Worm (Caenorhabditis elegans): Measurements from ENCODE around the gene cul-2.

Gene cul-2

DNA sequence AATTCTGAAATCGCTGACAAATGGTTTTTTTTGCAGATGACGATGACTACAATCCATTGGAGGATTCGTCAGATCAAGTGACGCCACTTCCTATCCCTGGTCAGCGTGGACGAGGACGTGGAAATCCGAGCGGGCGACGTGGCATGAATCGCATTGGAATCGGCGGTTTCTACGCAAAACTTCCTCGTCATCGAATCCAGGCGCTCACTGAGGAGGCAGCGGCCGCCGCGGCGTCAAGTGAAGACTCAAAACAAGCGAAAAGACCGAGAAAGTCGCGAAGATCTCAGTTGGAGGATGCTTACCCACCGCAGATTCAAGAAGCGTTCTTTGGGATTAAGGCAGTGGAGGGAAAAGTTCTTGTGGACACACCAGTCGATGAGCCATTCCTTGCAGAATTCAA lies 38.5 kb upstream of the cul-2 start:
- TF ChIP-seq klf-2 (GFP tag; conservative IDR thresholded peaks at IDR 0.05) = no peak
- TF ChIP-seq cog-1 (tag; optimal IDR thresholded peaks at IDR 0.05) = no peak
- no peak for TF ChIP-seq T22C8.4 (GFP tag; IDR thresholded peaks at IDR 0.05)
- no peak for TF ChIP-seq tab-1 (GFP tag; IDR thresholded peaks at IDR 0.05)
- no peak for TF ChIP-seq ztf-23 (GFP tag; IDR thresholded peaks at IDR 0.05)
- no peak for TF ChIP-seq ref-1 (GFP tag; conservative IDR thresholded peaks at IDR 0.05)
- no peak for TF ChIP-seq flt-1 (GFP tag; IDR thresholded peaks at IDR 0.05)
- TF ChIP-seq ztf-29 (GFP tag; IDR thresholded peaks at IDR 0.05) = no peak
- TF ChIP-seq med-1 (GFP tag; optimal IDR thresholded peaks at IDR 0.05; ENCODE audit: insufficient read depth) = no peak

DNA sequence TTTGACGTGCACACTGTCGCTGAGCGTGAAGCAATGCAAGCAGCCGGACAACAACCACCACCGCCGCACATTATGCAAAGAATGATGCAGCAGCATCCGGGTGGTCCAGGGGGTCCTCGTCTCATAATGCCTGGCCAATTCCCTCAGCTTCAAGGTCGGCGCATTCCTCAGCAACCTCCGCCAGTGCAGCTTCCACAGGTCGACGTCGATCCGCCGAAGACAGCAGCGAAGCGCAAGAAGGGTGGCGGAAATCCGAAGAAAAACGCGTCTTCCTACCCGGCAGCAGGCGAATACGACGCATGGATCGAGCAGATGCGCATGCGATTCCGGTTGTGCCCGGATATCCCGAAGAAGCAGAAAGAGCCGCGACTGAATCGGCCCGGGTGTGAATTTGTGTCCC lies 35.7 kb upstream of the cul-2 start:
- TF ChIP-seq ztf-23 (GFP tag; IDR thresholded peaks at IDR 0.05) = 0 out of 2 replicates have a peak, but pooled peaks have one; percentile 43
- TF ChIP-seq tab-1 (GFP tag; IDR thresholded peaks at IDR 0.05) = no peak
- TF ChIP-seq ref-1 (GFP tag; conservative IDR thresholded peaks at IDR 0.05) = no peak

DNA sequence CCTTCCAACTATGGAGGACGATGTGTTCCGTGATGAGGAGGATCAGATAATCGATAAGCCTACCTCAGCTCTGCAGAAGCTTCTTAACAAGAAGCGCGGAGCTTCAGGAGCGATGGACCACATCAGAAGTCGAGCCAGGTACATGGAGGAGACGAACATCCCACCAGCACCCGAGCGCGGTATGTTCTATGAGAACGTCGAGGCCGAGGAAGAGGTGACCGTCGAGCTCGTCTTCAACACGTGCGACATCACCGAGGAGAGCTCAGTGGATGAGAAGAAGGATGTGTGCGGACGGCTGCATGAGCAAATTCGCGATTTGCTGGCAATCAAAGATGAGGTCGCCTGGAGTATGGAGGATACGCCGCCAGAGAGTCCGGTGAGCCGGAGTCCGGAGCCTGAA lies 35.1 kb upstream of the cul-2 start:
- TF ChIP-seq T22C8.4 (GFP tag; IDR thresholded peaks at IDR 0.05) (no peak), klf-2 (GFP tag; conservative IDR thresholded peaks at IDR 0.05) (no peak), med-1 (GFP tag; optimal IDR thresholded peaks at IDR 0.05; ENCODE audit: insufficient read depth) (no peak), ztf-29 (GFP tag; IDR thresholded peaks at IDR 0.05) (no peak), ref-1 (GFP tag; conservative IDR thresholded peaks at IDR 0.05) (no peak), tab-1 (GFP tag; IDR thresholded peaks at IDR 0.05) (no peak), flt-1 (GFP tag; IDR thresholded peaks at IDR 0.05) (no peak), cog-1 (tag; optimal IDR thresholded peaks at IDR 0.05) (no peak), ztf-23 (GFP tag; IDR thresholded peaks at IDR 0.05) (no peak)

DNA sequence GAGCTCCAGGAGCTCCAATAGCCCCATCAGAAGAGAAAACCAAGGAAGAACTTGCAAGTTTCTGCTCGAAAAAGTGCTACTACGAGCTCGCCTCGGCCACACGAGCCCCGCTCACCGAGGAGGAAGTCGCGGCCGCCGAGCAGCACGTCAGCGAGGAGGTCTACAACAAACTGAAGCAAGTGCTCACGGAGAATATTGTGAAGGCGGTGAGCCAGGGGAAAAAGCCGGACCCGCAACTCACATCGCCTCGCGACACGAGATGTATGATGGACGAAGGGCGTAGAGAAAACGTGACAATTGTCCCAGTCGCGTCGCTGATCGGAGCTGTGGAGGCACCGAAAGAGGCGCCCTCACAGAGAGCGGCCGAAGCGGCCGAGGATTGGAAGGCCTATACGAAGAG lies 34.4 kb upstream of the cul-2 start:
- TF ChIP-seq ztf-23 (GFP tag; IDR thresholded peaks at IDR 0.05) (no peak), ref-1 (GFP tag; conservative IDR thresholded peaks at IDR 0.05) (no peak), ztf-29 (GFP tag; IDR thresholded peaks at IDR 0.05) (no peak), klf-2 (GFP tag; conservative IDR thresholded peaks at IDR 0.05) (no peak), med-1 (GFP tag; optimal IDR thresholded peaks at IDR 0.05; ENCODE audit: insufficient read depth) (no peak), flt-1 (GFP tag; IDR thresholded peaks at IDR 0.05) (no peak), cog-1 (tag; optimal IDR thresholded peaks at IDR 0.05) (no peak), T22C8.4 (GFP tag; IDR thresholded peaks at IDR 0.05) (no peak), tab-1 (GFP tag; IDR thresholded peaks at IDR 0.05) (no peak)

DNA sequence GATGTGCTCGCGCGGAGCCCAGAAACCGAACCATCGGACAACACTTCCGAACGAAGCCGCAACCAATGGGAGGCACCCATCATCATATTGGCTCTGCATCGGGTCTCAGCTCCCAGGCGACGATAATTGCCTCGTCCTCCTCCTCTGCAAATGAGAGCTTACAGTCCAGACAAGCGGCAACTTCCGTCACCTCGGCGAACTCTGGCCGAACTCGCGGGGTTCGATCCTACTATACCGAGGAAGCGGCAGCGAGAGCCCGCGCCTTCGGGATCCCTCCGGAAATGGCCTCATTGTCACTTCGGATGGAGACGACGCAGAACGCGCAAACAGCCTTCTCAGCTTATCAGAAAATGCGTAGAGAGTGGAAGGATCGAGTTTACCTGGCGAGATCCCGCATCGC lies 32.1 kb upstream of the cul-2 start:
- TF ChIP-seq cog-1 (tag; optimal IDR thresholded peaks at IDR 0.05) = no peak
- no peak for TF ChIP-seq ztf-29 (GFP tag; IDR thresholded peaks at IDR 0.05)
- TF ChIP-seq flt-1 (GFP tag; IDR thresholded peaks at IDR 0.05) = no peak
- no peak for TF ChIP-seq ztf-23 (GFP tag; IDR thresholded peaks at IDR 0.05)
- no peak for TF ChIP-seq ref-1 (GFP tag; conservative IDR thresholded peaks at IDR 0.05)

DNA sequence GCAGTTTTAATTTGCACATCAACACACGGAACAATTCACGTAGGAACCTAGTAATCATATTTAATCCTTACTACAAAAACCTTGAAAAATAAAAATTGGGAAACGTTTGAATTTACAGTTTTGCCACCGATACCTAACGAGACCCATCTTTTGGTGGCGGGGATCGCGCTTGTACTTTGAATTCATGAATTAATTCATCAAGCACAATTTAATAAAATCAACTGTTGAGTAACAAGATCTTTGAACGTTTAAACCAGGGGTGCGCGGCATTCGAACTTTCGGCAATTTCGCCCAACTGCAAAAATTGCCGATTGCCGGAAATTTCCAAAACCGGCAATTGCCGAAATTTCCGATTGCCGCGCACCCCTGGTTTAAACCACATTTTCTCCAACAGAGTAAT lies 30.4 kb upstream of the cul-2 start:
- no peak for TF ChIP-seq ztf-23 (GFP tag; IDR thresholded peaks at IDR 0.05)
- TF ChIP-seq cog-1 (tag; optimal IDR thresholded peaks at IDR 0.05) = no peak
- no peak for TF ChIP-seq klf-2 (GFP tag; conservative IDR thresholded peaks at IDR 0.05)
- TF ChIP-seq ztf-29 (GFP tag; IDR thresholded peaks at IDR 0.05) = no peak
- no peak for TF ChIP-seq T22C8.4 (GFP tag; IDR thresholded peaks at IDR 0.05)
- TF ChIP-seq flt-1 (GFP tag; IDR thresholded peaks at IDR 0.05) = no peak
- no peak for TF ChIP-seq med-1 (GFP tag; optimal IDR thresholded peaks at IDR 0.05; ENCODE audit: insufficient read depth)
- TF ChIP-seq ref-1 (GFP tag; conservative IDR thresholded peaks at IDR 0.05) = no peak
- no peak for TF ChIP-seq tab-1 (GFP tag; IDR thresholded peaks at IDR 0.05)

DNA sequence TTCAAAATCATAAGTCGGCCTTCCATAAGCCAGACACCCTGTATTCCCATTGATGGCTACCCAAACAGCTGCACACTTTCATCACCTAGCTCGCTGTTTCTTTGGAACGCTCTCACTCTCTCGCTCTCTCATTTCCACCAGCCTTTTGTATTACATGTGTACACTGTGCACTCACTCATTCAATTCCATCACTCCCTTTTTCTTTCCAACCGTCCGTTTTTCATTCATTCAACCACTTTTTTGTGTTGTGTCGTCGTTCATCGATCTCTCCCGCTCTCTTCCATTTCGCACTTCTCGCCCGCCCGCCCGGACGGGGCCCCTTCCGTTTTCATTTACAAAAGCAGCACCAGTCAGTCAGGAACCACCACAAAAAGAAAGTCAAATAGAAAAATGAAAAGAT lies 29.1 kb upstream of the cul-2 start:
- TF ChIP-seq ztf-29 (GFP tag; IDR thresholded peaks at IDR 0.05) = no peak
- TF ChIP-seq ref-1 (GFP tag; conservative IDR thresholded peaks at IDR 0.05) = no peak

DNA sequence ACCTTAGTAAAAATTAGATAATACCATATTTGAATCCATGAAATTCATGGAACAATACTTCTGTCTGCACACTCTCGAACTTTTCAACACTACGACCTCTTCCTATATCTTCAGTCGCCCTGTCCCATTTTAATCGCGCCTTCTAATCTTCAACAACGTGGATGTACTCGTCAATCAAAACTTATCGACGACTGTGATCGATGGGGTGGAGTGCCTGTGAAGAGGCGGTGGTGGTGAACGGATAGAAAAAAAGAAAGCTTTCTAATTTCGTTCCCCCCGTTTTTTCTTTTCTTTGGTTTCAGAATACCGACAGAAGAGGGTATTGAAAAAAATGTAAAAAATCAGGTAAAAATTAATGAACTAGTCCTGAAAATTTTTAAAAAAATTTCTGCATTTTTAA lies 28.0 kb upstream of the cul-2 start:
- TF ChIP-seq klf-2 (GFP tag; conservative IDR thresholded peaks at IDR 0.05) (no peak), ztf-29 (GFP tag; IDR thresholded peaks at IDR 0.05) (no peak), ztf-23 (GFP tag; IDR thresholded peaks at IDR 0.05) (no peak), T22C8.4 (GFP tag; IDR thresholded peaks at IDR 0.05) (no peak), tab-1 (GFP tag; IDR thresholded peaks at IDR 0.05) (no peak), ref-1 (GFP tag; conservative IDR thresholded peaks at IDR 0.05) (no peak), med-1 (GFP tag; optimal IDR thresholded peaks at IDR 0.05; ENCODE audit: insufficient read depth) (no peak), cog-1 (tag; optimal IDR thresholded peaks at IDR 0.05) (no peak), flt-1 (GFP tag; IDR thresholded peaks at IDR 0.05) (no peak)

DNA sequence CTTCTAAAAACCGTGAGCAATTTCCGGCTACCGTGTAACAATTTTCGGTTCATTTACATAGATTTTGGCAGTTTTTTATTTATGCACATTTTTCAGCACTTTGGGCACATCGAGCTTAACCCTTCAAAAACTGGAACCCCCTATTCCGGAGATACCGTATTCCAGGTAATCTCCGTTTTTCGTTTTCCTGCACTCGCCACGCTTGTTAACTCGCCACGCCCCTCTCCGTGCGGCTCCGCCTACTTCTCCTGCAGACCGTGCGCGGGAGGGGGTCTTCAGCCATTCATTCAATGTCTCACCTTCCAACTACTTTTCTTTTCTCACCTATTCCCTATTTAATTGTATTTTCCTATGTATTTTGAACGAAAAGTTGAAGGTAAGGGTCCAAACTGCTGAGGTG lies 26.9 kb upstream of the cul-2 start:
- no peak for TF ChIP-seq tab-1 (GFP tag; IDR thresholded peaks at IDR 0.05)
- 0 out of 2 replicates have a peak, but pooled peaks have one; percentile 58 for TF ChIP-seq flt-1 (GFP tag; IDR thresholded peaks at IDR 0.05)

DNA sequence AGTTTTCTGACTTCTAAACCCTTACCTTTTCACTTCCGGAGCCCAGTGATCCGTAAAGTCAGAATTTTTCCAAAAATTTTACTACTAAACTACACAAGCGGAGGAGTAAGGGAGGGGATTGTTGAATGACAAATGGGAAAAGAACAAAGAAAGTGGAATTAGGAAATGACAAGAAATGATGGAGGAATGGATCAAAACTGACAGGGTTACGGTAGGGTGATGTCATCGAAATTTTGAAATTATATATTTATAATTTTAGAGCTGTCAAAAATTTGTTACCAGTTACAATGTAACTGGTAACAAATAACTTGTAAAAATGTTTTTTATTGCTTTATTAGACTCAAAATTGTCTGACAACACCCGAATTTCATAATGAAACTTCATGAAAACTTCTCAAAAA lies 20.7 kb upstream of the cul-2 start:
- TF ChIP-seq ztf-23 (GFP tag; IDR thresholded peaks at IDR 0.05) = no peak
- no peak for TF ChIP-seq ref-1 (GFP tag; conservative IDR thresholded peaks at IDR 0.05)
- TF ChIP-seq flt-1 (GFP tag; IDR thresholded peaks at IDR 0.05) = no peak
- TF ChIP-seq ztf-29 (GFP tag; IDR thresholded peaks at IDR 0.05) = no peak
- TF ChIP-seq med-1 (GFP tag; optimal IDR thresholded peaks at IDR 0.05; ENCODE audit: insufficient read depth) = no peak
- no peak for TF ChIP-seq cog-1 (tag; optimal IDR thresholded peaks at IDR 0.05)
- no peak for TF ChIP-seq T22C8.4 (GFP tag; IDR thresholded peaks at IDR 0.05)
- TF ChIP-seq tab-1 (GFP tag; IDR thresholded peaks at IDR 0.05) = no peak
- TF ChIP-seq klf-2 (GFP tag; conservative IDR thresholded peaks at IDR 0.05) = no peak

DNA sequence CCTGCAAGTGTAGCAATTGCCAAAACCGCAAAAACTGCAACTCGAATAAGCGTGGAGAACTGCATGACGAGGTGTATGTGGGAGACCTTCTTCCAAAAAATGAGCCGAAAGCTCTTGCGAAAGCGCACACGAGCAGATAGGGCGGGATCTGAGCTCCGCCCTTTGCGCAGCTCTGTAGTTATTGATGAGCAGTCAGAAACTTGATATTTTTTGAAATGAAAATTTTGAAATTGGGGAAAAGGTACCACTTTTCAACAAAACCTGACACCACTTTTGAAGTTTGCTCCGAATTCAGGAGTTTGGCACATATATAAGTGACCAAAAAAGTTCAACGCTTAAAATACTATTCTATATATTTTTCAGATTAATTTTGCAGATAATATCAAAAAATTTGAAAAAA lies 19.3 kb upstream of the cul-2 start, which contains the start of gene flp-15:
Gene flp-15, minus strand, starts transcription at position 101 of the 400 bp plus-strand sequence.
- no peak for TF ChIP-seq flt-1 (GFP tag; IDR thresholded peaks at IDR 0.05)
- TF ChIP-seq med-1 (GFP tag; optimal IDR thresholded peaks at IDR 0.05; ENCODE audit: insufficient read depth) = no peak
- no peak for TF ChIP-seq klf-2 (GFP tag; conservative IDR thresholded peaks at IDR 0.05)
- TF ChIP-seq cog-1 (tag; optimal IDR thresholded peaks at IDR 0.05) = no peak
- no peak for TF ChIP-seq T22C8.4 (GFP tag; IDR thresholded peaks at IDR 0.05)
- TF ChIP-seq tab-1 (GFP tag; IDR thresholded peaks at IDR 0.05) = no peak
- TF ChIP-seq ztf-23 (GFP tag; IDR thresholded peaks at IDR 0.05) = no peak
- no peak for TF ChIP-seq ztf-29 (GFP tag; IDR thresholded peaks at IDR 0.05)
- TF ChIP-seq ref-1 (GFP tag; conservative IDR thresholded peaks at IDR 0.05) = no peak
